In the genomic region with DNA sequence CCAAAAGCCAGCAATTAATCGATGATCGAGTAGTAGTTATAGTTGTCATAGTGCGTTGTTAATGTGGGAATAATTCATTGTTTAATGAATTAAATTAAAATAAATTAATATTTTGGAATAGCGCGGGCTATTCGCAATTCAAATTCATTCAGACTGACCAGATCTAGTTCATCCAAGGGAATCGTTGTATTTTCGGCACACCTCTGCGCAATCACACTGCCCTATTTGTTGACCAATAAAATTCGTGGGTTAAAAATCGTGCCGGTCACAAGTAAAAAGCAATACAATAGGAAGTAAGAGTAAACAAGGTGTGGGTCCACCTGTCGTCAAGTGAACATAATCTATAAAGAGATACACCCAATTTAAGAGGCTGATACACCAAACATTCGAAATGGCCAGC, we compare ENCODE assay signal across 1 fruit fly cellular context.
TF ChIP-seq lines count a peak whose summit lies in the region.

TSS of gene CG12883 (plus strand) at position 273 of the 400 bp plus-strand sequence.

TF ChIP-seq in whole organism, embryonic, 481 proteins besides CTCF, POLR2A, EP300 and RAD21 (continued from another document):
- TF ChIP-seq Bgb (GFP tag; IDR thresholded peaks at IDR 0.05; lab: Robert Waterston, UW; ENCODE audit: partially characterized antibody) = no peak
- peak; percentile 84 for TF ChIP-seq Nf-YB (GFP tag; optimal IDR thresholded peaks at IDR 0.05; lab: Kevin White, UChicago)
- TF ChIP-seq MBD-R2 (GFP tag; IDR thresholded peaks at IDR 0.05; lab: Robert Waterston, UW) = peak; percentile 66
- no peak for TF ChIP-seq sug (tag; optimal IDR thresholded peaks at IDR 0.05; lab: Kevin White, UChicago)
- no peak for TF ChIP-seq HHEX (GFP tag; optimal IDR thresholded peaks at IDR 0.05; lab: Kevin White, UChicago)
- TF ChIP-seq CG17328 (GFP tag; IDR thresholded peaks at IDR 0.05; lab: Robert Waterston, UW) = no peak
- peak; percentile 3 for TF ChIP-seq CG4617 (GFP tag; optimal IDR thresholded peaks at IDR 0.05; lab: Kevin White, UChicago; ENCODE audit: borderline replicate concordance)
- TF ChIP-seq chinmo (GFP tag; IDR thresholded peaks at IDR 0.05; lab: Robert Waterston, UW; ENCODE audit: partially characterized antibody) = 0 out of 4 replicates have a peak, but pooled peaks have one; percentile 16
- TF ChIP-seq CG12659 (GFP tag; optimal IDR thresholded peaks at IDR 0.05; lab: Kevin White, UChicago) = peak; percentile 5
- TF ChIP-seq E2f2 (GFP tag; IDR thresholded peaks at IDR 0.05; lab: Robert Waterston, UW) = peak; percentile 90
- TF ChIP-seq ci (GFP tag; IDR thresholded peaks at IDR 0.05; lab: Robert Waterston, UW) = 0 out of 3 replicates have a peak, but pooled peaks have one; percentile 12
- TF ChIP-seq CG3407 (GFP tag; optimal IDR thresholded peaks at IDR 0.05; lab: Kevin White, UChicago) = no peak
- TF ChIP-seq lmd (GFP tag; IDR thresholded peaks at IDR 0.05; lab: Robert Waterston, UW) = no peak
- TF ChIP-seq mld (GFP tag; IDR thresholded peaks at IDR 0.05; lab: Robert Waterston, UW; ENCODE audit: partially characterized antibody) = no peak
- 0 out of 2 replicates have a peak, but pooled peaks have one; percentile 33 for TF ChIP-seq unc-4 (GFP tag; IDR thresholded peaks at IDR 0.05; lab: Robert Waterston, UW; ENCODE audit: partially characterized antibody)
- TF ChIP-seq bbx (GFP tag; IDR thresholded peaks at IDR 0.05; lab: Robert Waterston, UW; ENCODE audit: partially characterized antibody) = peak; percentile 8; the same call in 1 of the 2 replicates
- TF ChIP-seq Atf6 (GFP tag; IDR thresholded peaks at IDR 0.05; lab: Robert Waterston, UW) = no peak
- no peak for TF ChIP-seq jumu (GFP tag; optimal IDR thresholded peaks at IDR 0.05; lab: Kevin White, UChicago)
- peak; percentile 82 for TF ChIP-seq Dp (GFP tag; optimal IDR thresholded peaks at IDR 0.05; lab: Kevin White, UChicago)
- no peak for TF ChIP-seq CG7963 (GFP tag; IDR thresholded peaks at IDR 0.05; lab: Robert Waterston, UW; ENCODE audit: partially characterized antibody)
- no peak for TF ChIP-seq tin (GFP tag; optimal IDR thresholded peaks at IDR 0.05; lab: Kevin White, UChicago)
- peak; percentile 12 for TF ChIP-seq BEAF-32 (GFP tag; optimal IDR thresholded peaks at IDR 0.05; lab: Kevin White, UChicago)
- TF ChIP-seq YL-1 (GFP tag; optimal IDR thresholded peaks at IDR 0.05; lab: Kevin White, UChicago) = no peak
- TF ChIP-seq CG12942 (GFP tag; optimal IDR thresholded peaks at IDR 0.05; lab: Kevin White, UChicago) = no peak
- TF ChIP-seq H15 (GFP tag; IDR thresholded peaks at IDR 0.05; lab: Robert Waterston, UW) = no peak
- TF ChIP-seq insv (GFP tag; optimal IDR thresholded peaks at IDR 0.05; lab: Kevin White, UChicago) = no peak
- TF ChIP-seq sens (GFP tag; lab: Kevin White, UChicago) = no peak
- TF ChIP-seq run (tag; optimal IDR thresholded peaks at IDR 0.05; lab: Kevin White, UChicago) = no peak
- TF ChIP-seq Tbp (GFP tag; optimal IDR thresholded peaks at IDR 0.05; lab: Kevin White, UChicago) = no peak
- no peak for TF ChIP-seq CG7928 (GFP tag; optimal IDR thresholded peaks at IDR 0.05; lab: Kevin White, UChicago)
- TF ChIP-seq vvl (GFP tag; IDR thresholded peaks at IDR 0.05; lab: Robert Waterston, UW) = peak; percentile 54; the same call in 1 of the 2 replicates
- TF ChIP-seq CG17361 (GFP tag; IDR thresholded peaks at IDR 0.05; lab: Robert Waterston, UW) = no peak
- TF ChIP-seq CG14667 (GFP tag; IDR thresholded peaks at IDR 0.05; lab: Robert Waterston, UW) = no peak
- TF ChIP-seq CG43689 (GFP tag; IDR thresholded peaks at IDR 0.05; lab: Robert Waterston, UW) = no peak
- TF ChIP-seq shn (GFP tag; optimal IDR thresholded peaks at IDR 0.05; lab: Kevin White, UChicago) = no peak
- peak; percentile 46 for TF ChIP-seq MESR4 (GFP tag; optimal IDR thresholded peaks at IDR 0.05; lab: Kevin White, UChicago)
- no peak for TF ChIP-seq CG4424 (GFP tag; optimal IDR thresholded peaks at IDR 0.05; lab: Kevin White, UChicago)
- TF ChIP-seq danr (GFP tag; IDR thresholded peaks at IDR 0.05; lab: Robert Waterston, UW) = no peak
- TF ChIP-seq az2 (GFP tag; optimal IDR thresholded peaks at IDR 0.05; lab: Kevin White, UChicago) = no peak
